Fruit fly (Drosophila melanogaster) whole organism, embryonic: Measurements from ENCODE around the gene Gr32a.

Experiments used
- Asciz ChIP-seq: fragments of 200-800 bp; sonication (Bioruptor generic); optimal IDR thresholded peaks from 2 replicates; lab custom pipeline; 2017; ENCODE audit warnings: missing biosample characterization, mild to moderate bottlenecking, missing genetic modification characterization, missing genetic modification reagents
- B-H2 ChIP-seq: fragments of 200-800 bp; sonication (Bioruptor generic); optimal IDR thresholded peaks from 2 replicates; lab custom pipeline; 2018; ENCODE audit warnings: missing biosample characterization, mild to moderate bottlenecking, missing genetic modification characterization
- Bgb ChIP-seq: fragments of 200-800 bp; sonication (Bioruptor generic); IDR thresholded peaks from 2 replicates; pipeline ENCODE4 v1.3.6; 2022; ENCODE audit warnings: missing biosample characterization, missing genetic modification characterization; ENCODE audit not compliant: partially characterized antibody
- CG10147 ChIP-seq: fragments of 200-800 bp; sonication (Bioruptor generic); optimal IDR thresholded peaks from 2 replicates; lab custom pipeline; 2019; ENCODE audit warnings: missing biosample characterization, mild to moderate bottlenecking, missing genetic modification characterization, moderate library complexity
- CG10366 ChIP-seq: fragments of 200-800 bp; sonication (Bioruptor generic); IDR thresholded peaks from 2 replicates; pipeline ENCODE4 v1.3.6; 2022; ENCODE audit warnings: missing biosample characterization, missing genetic modification characterization
- CG13775 ChIP-seq: fragments of 200-800 bp; sonication (Bioruptor generic); optimal IDR thresholded peaks from 3 replicates; lab custom pipeline; 2017; ENCODE audit warnings: missing biosample characterization, mild to moderate bottlenecking, missing genetic modification characterization
- CG1602 ChIP-seq: fragments of 200-800 bp; sonication (Bioruptor generic); optimal IDR thresholded peaks from 3 replicates; lab custom pipeline; 2016; ENCODE audit warnings: missing biosample characterization, missing genetic modification characterization
- CG16813 ChIP-seq: fragments of 200-800 bp; sonication (Bioruptor generic); IDR thresholded peaks from 3 replicates; pipeline ENCODE4 v1.3.6; 2022; ENCODE audit warnings: missing biosample characterization, missing genetic modification characterization; ENCODE audit not compliant: partially characterized antibody
- CG18476 ChIP-seq: fragments of 200-800 bp; sonication (Bioruptor generic); optimal IDR thresholded peaks from 2 replicates; lab custom pipeline; 2016; ENCODE audit warnings: missing biosample characterization, mild to moderate bottlenecking, missing genetic modification characterization
- CG2120 ChIP-seq: fragments of 200-800 bp; sonication (Bioruptor generic); optimal IDR thresholded peaks from 3 replicates; lab custom pipeline; 2016; ENCODE audit warnings: missing biosample characterization, missing genetic modification characterization
- CG31224 ChIP-seq: fragments of 200-800 bp; sonication (Bioruptor generic); IDR thresholded peaks from 2 replicates; pipeline ENCODE4 v1.3.6; 2022; ENCODE audit warnings: missing biosample characterization, missing genetic modification characterization
- CG31441 ChIP-seq: fragments of 200-800 bp; sonication (Bioruptor generic); IDR thresholded peaks from 2 replicates; pipeline ENCODE4 v1.3.6; 2022; ENCODE audit warnings: missing biosample characterization, missing genetic modification characterization
- CG32532 ChIP-seq: fragments of 200-800 bp; sonication (Bioruptor generic); IDR thresholded peaks from 2 replicates; pipeline ENCODE4 v1.3.6; 2022; ENCODE audit warnings: missing biosample characterization, missing genetic modification characterization
- CG34224 ChIP-seq: fragments of 200-800 bp; sonication (Bioruptor generic); IDR thresholded peaks from 3 replicates; pipeline ENCODE4 v1.3.6; 2022; ENCODE audit warnings: missing biosample characterization, missing genetic modification characterization; ENCODE audit not compliant: partially characterized antibody
- CG3847 ChIP-seq: fragments of 200-800 bp; sonication (Bioruptor generic); IDR thresholded peaks from 2 replicates; pipeline ENCODE4 v1.3.6; 2022; ENCODE audit warnings: missing biosample characterization, missing genetic modification characterization
- CG4404 ChIP-seq: fragments of 200-800 bp; sonication (Bioruptor generic); IDR thresholded peaks from 2 replicates; pipeline ENCODE4 v1.3.6; 2022; ENCODE audit warnings: missing biosample characterization, missing genetic modification characterization
- CG8290 ChIP-seq, 3 experiments: fragments of 200-800 bp; sonication (Bioruptor generic); optimal IDR thresholded peaks; 2 replicates each; lab custom pipeline; 2016 to 2019; ENCODE audit warnings: missing biosample characterization in 3 of 3, missing genetic modification characterization in 3 of 3, mild to moderate bottlenecking in 2 of 3, moderate library complexity in 1 of 3
- CG8359 ChIP-seq: fragments of 200-800 bp; sonication (Bioruptor generic); optimal IDR thresholded peaks from 2 replicates; lab custom pipeline; 2017; ENCODE audit warnings: missing biosample characterization, mild to moderate bottlenecking, missing genetic modification characterization, borderline replicate concordance
- CG8765 ChIP-seq: fragments of 200-800 bp; sonication (Bioruptor generic); IDR thresholded peaks from 2 replicates; pipeline ENCODE4 v1.3.6; 2022; ENCODE audit warnings: missing biosample characterization, missing genetic modification characterization
- CG9817 ChIP-seq: fragments of 200-800 bp; sonication (Bioruptor generic); optimal IDR thresholded peaks from 2 replicates; lab custom pipeline; 2018; ENCODE audit warnings: missing biosample characterization, mild to moderate bottlenecking, missing genetic modification characterization, moderate library complexity
- CG9932 ChIP-seq: fragments of 200-800 bp; sonication (Bioruptor generic); IDR thresholded peaks from 2 replicates; pipeline ENCODE4 v1.3.6; 2022; ENCODE audit warnings: missing biosample characterization, missing genetic modification characterization
- D19A ChIP-seq: fragments of 200-800 bp; optimal IDR thresholded peaks from 3 replicates; lab custom pipeline; 2019; ENCODE audit warnings: missing biosample characterization, mild to moderate bottlenecking, missing genetic modification characterization, moderate library complexity
- Deaf1 ChIP-seq: fragments of 200-800 bp; optimal IDR thresholded peaks from 3 replicates; lab custom pipeline; 2019; ENCODE audit warnings: missing biosample characterization, mild to moderate bottlenecking, missing genetic modification characterization, moderate library complexity
- Hsf ChIP-seq: fragments of 200-800 bp; sonication (Bioruptor generic); optimal IDR thresholded peaks from 3 replicates; lab custom pipeline; 2016; ENCODE audit warnings: missing biosample characterization, missing genetic modification characterization
- Jarid2 ChIP-seq: fragments of 200-800 bp; sonication (Bioruptor generic); optimal IDR thresholded peaks from 3 replicates; lab custom pipeline; 2017; ENCODE audit warnings: mild to moderate bottlenecking, missing biosample characterization, missing genetic modification reagents, missing genetic modification characterization
- Lpt ChIP-seq: fragments of >200 bp; optimal IDR thresholded peaks from 2 replicates; lab custom pipeline; 2018; ENCODE audit warnings: missing biosample characterization, missing genetic modification characterization
- Mad ChIP-seq: fragments of 200-800 bp; sonication (Bioruptor generic); optimal IDR thresholded peaks from 2 replicates; lab custom pipeline; 2016; ENCODE audit warnings: missing biosample characterization, missing genetic modification characterization
- Meics ChIP-seq: fragments of 200-800 bp; sonication (Bioruptor generic); optimal IDR thresholded peaks from 2 replicates; lab custom pipeline; 2017; ENCODE audit warnings: missing biosample characterization, mild to moderate bottlenecking, missing genetic modification characterization
- Poxn ChIP-seq: fragments of 200-800 bp; sonication (Bioruptor generic); IDR thresholded peaks from 2 replicates; pipeline ENCODE4 v1.3.6; 2022; ENCODE audit warnings: missing biosample characterization, missing genetic modification characterization
- Sox100B ChIP-seq: fragments of 200-800 bp; sonication (Bioruptor generic); optimal IDR thresholded peaks from 3 replicates; lab custom pipeline; 2018; ENCODE audit warnings: missing biosample characterization, mild to moderate bottlenecking, missing genetic modification characterization
- Sox102F ChIP-seq: fragments of 200-800 bp; sonication (Bioruptor generic); optimal IDR thresholded peaks from 2 replicates; lab custom pipeline; 2018; ENCODE audit warnings: missing biosample characterization, mild to moderate bottlenecking, missing genetic modification characterization, moderate library complexity
- ara ChIP-seq: fragments of 200-800 bp; sonication (Bioruptor generic); IDR thresholded peaks from 2 replicates; pipeline ENCODE4 v1.3.6; 2022; ENCODE audit warnings: missing biosample characterization, missing genetic modification characterization
- bsh ChIP-seq, 2 experiments: fragments of 200-800 bp; sonication (Bioruptor generic); optimal IDR thresholded peaks; 2 replicates each; lab custom pipeline; 2017 to 2018; ENCODE audit warnings: mild to moderate bottlenecking in 2 of 2, missing biosample characterization in 2 of 2, missing genetic modification characterization in 2 of 2, moderate library complexity in 1 of 2
- crc ChIP-seq: fragments of 200-800 bp; sonication (Bioruptor generic); optimal IDR thresholded peaks from 2 replicates; lab custom pipeline; 2016; ENCODE audit warnings: missing biosample characterization, missing genetic modification characterization
- crp ChIP-seq, 2 experiments: fragments of 200-800 bp; sonication (Bioruptor generic); optimal IDR thresholded peaks; 2 replicates in 1 of 2; 3 replicates in 1 of 2; lab custom pipeline; 2017; ENCODE audit warnings: missing biosample characterization in 2 of 2, missing genetic modification characterization in 2 of 2, mild to moderate bottlenecking in 1 of 2, moderate library complexity in 1 of 2
- eve ChIP-seq, 2 experiments: fragments of >200 bp; optimal IDR thresholded peaks; 2 replicates each; lab custom pipeline; 2017; ENCODE audit warnings: missing biosample characterization in 2 of 2, missing genetic modification characterization in 2 of 2
- ewg ChIP-seq: fragments of 200-800 bp; sonication (Bioruptor generic); optimal IDR thresholded peaks from 3 replicates; lab custom pipeline; 2017; ENCODE audit warnings: mild to moderate bottlenecking, missing biosample characterization, missing genetic modification reagents, missing genetic modification characterization
- gcm ChIP-seq: fragments of 200-800 bp; sonication (Bioruptor generic); optimal IDR thresholded peaks from 2 replicates; lab custom pipeline; 2019; ENCODE audit warnings: missing biosample characterization, mild to moderate bottlenecking, missing genetic modification characterization, moderate library complexity
- her ChIP-seq: fragments of 200-800 bp; sonication (Bioruptor generic); optimal IDR thresholded peaks from 2 replicates; lab custom pipeline; 2016; ENCODE audit warnings: missing biosample characterization, missing genetic modification characterization
- lab ChIP-seq: fragments of 200-800 bp; sonication (Bioruptor generic); optimal IDR thresholded peaks from 3 replicates; lab custom pipeline; 2017; ENCODE audit warnings: missing biosample characterization, missing genetic modification characterization, mild to moderate bottlenecking, moderate library complexity, missing genetic modification reagents
- mirr ChIP-seq: fragments of 200-800 bp; sonication (Bioruptor generic); optimal IDR thresholded peaks from 3 replicates; lab custom pipeline; 2018; ENCODE audit warnings: missing biosample characterization, mild to moderate bottlenecking, missing genetic modification characterization
- prd ChIP-seq, 3 experiments: fragments of >200 bp in 2 of 3; fragments of 200-800 bp in 1 of 3; sonication (Bioruptor generic) in 1 of 3; optimal IDR thresholded peaks in 2 of 3; IDR thresholded peaks in 1 of 3; 2 replicates in 2 of 3; 3 replicates in 1 of 3; pipeline versions ENCODE4 v1.3.6 to Lab custom; 2017 to 2022; ENCODE audit warnings: missing biosample characterization in 1 of 3, missing genetic modification characterization in 1 of 3
- row ChIP-seq: fragments of 200-800 bp; sonication (Bioruptor generic); IDR thresholded peaks from 3 replicates; pipeline ENCODE4 v1.3.6; 2022; ENCODE audit warnings: missing biosample characterization, missing genetic modification characterization
- sens-2 ChIP-seq: fragments of 200-800 bp; sonication (Bioruptor generic); IDR thresholded peaks from 2 replicates; pipeline ENCODE4 v1.3.6; 2022; ENCODE audit warnings: missing biosample characterization, missing genetic modification characterization
- slou ChIP-seq: fragments of 200-800 bp; sonication (Bioruptor generic); optimal IDR thresholded peaks from 3 replicates; lab custom pipeline; 2016; ENCODE audit warnings: missing biosample characterization, missing genetic modification characterization
- sna ChIP-seq: fragments of 200-800 bp; sonication (Bioruptor generic); IDR thresholded peaks from 2 replicates; pipeline ENCODE4 v1.3.6; 2022; ENCODE audit warnings: missing biosample characterization, missing genetic modification characterization; ENCODE audit not compliant: partially characterized antibody
- stc ChIP-seq: fragments of 200-800 bp; sonication (Bioruptor generic); IDR thresholded peaks from 2 replicates; pipeline ENCODE4 v1.3.6; 2022; ENCODE audit warnings: missing biosample characterization, missing genetic modification characterization
- tgo ChIP-seq: fragments of 200-800 bp; sonication (Bioruptor generic); IDR thresholded peaks from 3 replicates; pipeline ENCODE4 v1.3.6; 2022; ENCODE audit warnings: missing biosample characterization, missing genetic modification characterization
- zf30C ChIP-seq: fragments of 200-800 bp; sonication (Bioruptor generic); optimal IDR thresholded peaks from 3 replicates; lab custom pipeline; 2018; ENCODE audit warnings: missing biosample characterization, mild to moderate bottlenecking, missing genetic modification characterization

Gr32a gene

dm6 chr2L:11123499-11123898, 9.7 kb downstream of the Gr32a start, which contains the start of the genes Csl4 and Nup160 (continued):
- TF ChIP-seq CG8290 (GFP tag; optimal IDR thresholded peaks at IDR 0.05; lab: Kevin White, UChicago) (peak; percentile 63), CG8290 (tag; optimal IDR thresholded peaks at IDR 0.05; lab: Kevin White, UChicago) (no peak), CG8359 (GFP tag; lab: Kevin White, UChicago) (no peak), CG32532 (peak; percentile 86), CG3847 (GFP tag; lab: Robert Waterston, UW) (peak; percentile 88), crc (GFP tag; lab: Kevin White, UChicago) (peak; percentile 57), CG1602 (GFP tag; lab: Kevin White, UChicago) (peak; percentile 74), bsh (GFP tag; optimal IDR thresholded peaks at IDR 0.05; lab: Kevin White, UChicago) (peak in 1 of 2 experiments; percentile 75), sna (GFP tag; lab: Robert Waterston, UW) (no peak), CG10147 (no peak), Sox102F (no peak), crp (GFP tag; optimal IDR thresholded peaks at IDR 0.05; lab: Kevin White, UChicago) (peak in 1 of 2 experiments; percentile 49), Lpt (GFP tag; lab: Kevin White, UChicago) (no peak), Bgb (GFP tag; lab: Robert Waterston, UW) (no peak; the same call in 1 of the 2 replicates), row (peak; percentile 93), Poxn (GFP tag; lab: Robert Waterston, UW) (no peak; the same call in 1 of the 2 replicates), CG9932 (GFP tag; lab: Robert Waterston, UW) (peak; percentile 83), her (GFP tag; lab: Kevin White, UChicago) (peak; percentile 84), tgo (GFP tag; lab: Robert Waterston, UW) (peak; percentile 74), CG34224 (GFP tag; lab: Robert Waterston, UW) (peak; percentile 34; the same call in 1 of the 3 replicates), ara (GFP tag; lab: Robert Waterston, UW) (peak; percentile 75), B-H2 (GFP tag; lab: Kevin White, UChicago) (peak; percentile 76), CG4404 (GFP tag; lab: Robert Waterston, UW) (peak; percentile 18; the same call in 1 of the 2 replicates), stc (peak; percentile 57), prd (optimal IDR thresholded peaks at IDR 0.05; lab: Kevin White, UChicago) (no peak), prd (GFP tag; IDR thresholded peaks at IDR 0.05; lab: Robert Waterston, UW) (peak; percentile 86), CG16813 (GFP tag; lab: Robert Waterston, UW) (no peak), Deaf1 (no peak), mirr (GFP tag; lab: Kevin White, UChicago) (no peak), CG2120 (peak; percentile 93), Meics (GFP tag; lab: Kevin White, UChicago) (peak; percentile 61), gcm (GFP tag; lab: Kevin White, UChicago) (no peak), zf30C (GFP tag; lab: Kevin White, UChicago) (no peak), lab (GFP tag; lab: Kevin White, UChicago) (no peak), sens-2 (GFP tag; lab: Robert Waterston, UW) (no peak), Mad (GFP tag; lab: Kevin White, UChicago) (peak; percentile 79), CG13775 (GFP tag; lab: Kevin White, UChicago) (peak; percentile 79), CG10366 (GFP tag; lab: Robert Waterston, UW) (peak; percentile 76), ewg (peak; percentile 64), CG31224 (peak; percentile 63), D19A (tag; lab: Kevin White, UChicago) (no peak), CG18476 (GFP tag; lab: Kevin White, UChicago) (peak; percentile 68), eve (GFP tag; optimal IDR thresholded peaks at IDR 0.05; lab: Kevin White, UChicago) (no peak), Asciz (GFP tag; lab: Kevin White, UChicago) (no peak), CG31441 (no peak), slou (peak; percentile 78), Sox100B (no peak), CG9817 (tag; lab: Kevin White, UChicago) (peak; percentile 76), CG8765 (peak; percentile 30; the same call in 1 of the 2 replicates), Jarid2 (no peak), Hsf (peak; percentile 83)
